Worm (Caenorhabditis elegans): Measurements from ENCODE around the gene C16C8.18.

ce11 chrII:3472817-3473216, 43.3 kb downstream of the C16C8.18 start, which contains the start of gene Y49F6B.6:
- TF ChIP-seq lin-35 (GFP tag; optimal IDR thresholded peaks at IDR 0.05) = no peak
- TF ChIP-seq nfya-1 (tag; optimal IDR thresholded peaks at IDR 0.05; ENCODE audit: borderline replicate concordance, insufficient read depth) = no peak
